Worm (Caenorhabditis elegans) whole organism, L3 larva: ENCODE measurements around the gene bath-4.

Experiments
- ZK546.5 ChIP-seq: sonication (generic microtip); optimal IDR thresholded peaks from 2 replicates; lab custom pipeline; 2017; ENCODE audit warnings: missing biosample characterization, missing genetic modification characterization
- aly-2 ChIP-seq: fragments of 150-350 bp; optimal IDR thresholded peaks from 2 replicates; lab custom pipeline; 2014; ENCODE audit warnings: missing biosample characterization, missing genetic modification characterization
- ceh-9 ChIP-seq: sonication (generic microtip); optimal IDR thresholded peaks from 2 replicates; lab custom pipeline; 2018; ENCODE audit warnings: missing biosample characterization, missing genetic modification characterization
- elt-3 ChIP-seq, 3 experiments: fragments of 150-350 bp in 1 of 3; sonication (generic microtip) in 2 of 3; optimal IDR thresholded peaks; 2 replicates in 2 of 3; 4 replicates in 1 of 3; lab custom pipeline; 2014 to 2017; ENCODE audit warnings: missing biosample characterization in 3 of 3, missing genetic modification characterization in 3 of 3
- fos-1 ChIP-seq: fragments of 150-350 bp; optimal IDR thresholded peaks from 2 replicates; lab custom pipeline; 2014; ENCODE audit warnings: missing biosample characterization, missing genetic modification characterization
- lin-39 ChIP-seq: fragments of 150-350 bp; optimal IDR thresholded peaks from 2 replicates; lab custom pipeline; 2018; ENCODE audit warnings: missing biosample characterization, missing genetic modification reagents, missing genetic modification characterization
- nhr-28 ChIP-seq: fragments of 150-350 bp; optimal IDR thresholded peaks from 2 replicates; lab custom pipeline; 2014; ENCODE audit warnings: missing biosample characterization, missing genetic modification characterization
- nhr-76 ChIP-seq: fragments of 150-350 bp; sonication (generic microtip); optimal IDR thresholded peaks from 5 replicates; lab custom pipeline; 2014; ENCODE audit warnings: missing biosample characterization, missing genetic modification characterization
- pha-4 ChIP-seq: fragments of 150-350 bp; optimal IDR thresholded peaks from 2 replicates; lab custom pipeline; 2014; ENCODE audit warnings: missing biosample characterization, missing genetic modification reagents, missing genetic modification characterization
- sea-2 ChIP-seq: fragments of 150-350 bp; sonication (generic microtip); optimal IDR thresholded peaks from 4 replicates; lab custom pipeline; 2014; ENCODE audit warnings: missing biosample characterization, missing genetic modification reagents, missing genetic modification characterization
- unc-39 ChIP-seq: sonication (generic microtip); optimal IDR thresholded peaks from 4 replicates; lab custom pipeline; 2017; ENCODE audit warnings: missing biosample characterization, missing genetic modification characterization
- zag-1 ChIP-seq: fragments of 150-350 bp; optimal IDR thresholded peaks from 2 replicates; lab custom pipeline; 2014; ENCODE audit warnings: missing biosample characterization, missing genetic modification characterization

ce11 chrII:1926162-1926561, 8.4 kb upstream of the bath-4 start, which contains the start of gene F52C6.2:
- TF ChIP-seq unc-39 (no peak), lin-39 (no peak), zag-1 (no peak), aly-2 (no peak), nhr-76 (tag; lab: Kevin White, UChicago) (no peak), fos-1 (tag; lab: Kevin White, UChicago) (no peak), ceh-9 (no peak), pha-4 (tag; lab: Kevin White, UChicago) (no peak), sea-2 (GFP tag; lab: Kevin White, UChicago) (no peak), ZK546.5 (tag; lab: Kevin White, UChicago) (no peak), nhr-28 (no peak), elt-3 (tag; optimal IDR thresholded peaks at IDR 0.05; lab: Kevin White, UChicago) (no peak)
